Worm (Caenorhabditis elegans) whole organism, midembryonic: ENCODE measurements around the gene C15H11.13.
A peak's percentile ranks its signal among the peaks of the same experiment; 100 is the strongest.

Experiments used
- T22C8.4 ChIP-seq: fragments of 200-800 bp; sonication (Bioruptor generic); IDR thresholded peaks from 2 replicates; pipeline ENCODE4 v1.3.6; 2022; ENCODE audit warnings: missing genetic modification characterization, missing compliant biosample characterization
- cog-1 ChIP-seq: sonication (generic microtip); optimal IDR thresholded peaks from 2 replicates; lab custom pipeline; 2016; ENCODE audit warnings: missing genetic modification characterization, missing compliant biosample characterization
- flt-1 ChIP-seq: fragments of 200-800 bp; sonication (Bioruptor generic); IDR thresholded peaks from 2 replicates; pipeline ENCODE4 v1.3.6; 2022; ENCODE audit warnings: missing genetic modification characterization, missing compliant biosample characterization
- klf-2 ChIP-seq: fragments of 200-800 bp; sonication (Bioruptor generic); conservative IDR thresholded peaks from 2 replicates; pipeline ENCODE4 v1.3.6; 2022; ENCODE audit warnings: missing genetic modification reagents, missing genetic modification characterization, missing compliant biosample characterization
- med-1 ChIP-seq: sonication (generic microtip); optimal IDR thresholded peaks from 2 replicates; lab custom pipeline; 2017; ENCODE audit warnings: missing genetic modification characterization, mild to moderate bottlenecking, missing compliant biosample characterization, antibody characterized with exemption, missing genetic modification reagents; ENCODE audit not compliant: insufficient read depth
- ref-1 ChIP-seq: fragments of 200-800 bp; sonication (Bioruptor generic); conservative IDR thresholded peaks from 2 replicates; pipeline ENCODE4 v1.3.6; 2022; ENCODE audit warnings: missing genetic modification reagents, missing genetic modification characterization, missing compliant biosample characterization
- tab-1 ChIP-seq: fragments of 200-800 bp; sonication (Bioruptor generic); IDR thresholded peaks from 2 replicates; pipeline ENCODE4 v1.3.6; 2022; ENCODE audit warnings: missing genetic modification characterization, missing compliant biosample characterization
- ztf-23 ChIP-seq: fragments of 200-800 bp; sonication (Bioruptor generic); IDR thresholded peaks from 2 replicates; pipeline ENCODE4 v1.3.6; 2022; ENCODE audit warnings: missing genetic modification reagents, missing genetic modification characterization, missing compliant biosample characterization
- ztf-29 ChIP-seq: fragments of 200-800 bp; sonication (Bioruptor generic); IDR thresholded peaks from 2 replicates; pipeline ENCODE4 v1.3.6; 2022; ENCODE audit warnings: missing genetic modification reagents, missing genetic modification characterization, missing compliant biosample characterization

The C15H11.13 gene

DNA sequence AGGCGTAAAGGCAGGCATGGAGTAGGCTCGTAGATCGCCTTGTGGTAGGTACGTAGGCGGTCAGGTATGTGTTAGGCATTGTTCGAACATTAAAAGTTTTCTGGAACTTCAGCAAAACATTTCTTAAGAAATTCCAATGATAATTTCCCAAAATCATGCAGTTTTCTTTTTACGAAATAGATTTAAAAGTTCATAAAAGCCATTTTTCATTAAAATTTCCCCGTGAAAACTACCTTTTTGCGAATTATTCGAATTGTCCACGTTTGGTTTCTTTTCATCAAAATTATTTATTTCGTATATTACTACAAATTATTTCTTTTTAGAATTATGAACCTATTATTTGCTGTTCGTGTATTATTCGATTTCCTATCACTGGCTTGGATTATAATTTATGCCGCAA lies at the start of gene C15H11.13:
Gene C15H11.13 (plus strand): TSS at position 301 of the 400 bp plus-strand sequence.
- TF ChIP-seq ref-1 (GFP tag; lab: Robert Waterston, UW) (no peak), flt-1 (no peak), med-1 (GFP tag; lab: Kevin White, UChicago) (no peak), cog-1 (tag; lab: Kevin White, UChicago) (no peak), T22C8.4 (GFP tag; lab: Robert Waterston, UW) (no peak), tab-1 (GFP tag; lab: Robert Waterston, UW) (no peak), ztf-29 (GFP tag; lab: Robert Waterston, UW) (no peak), ztf-23 (GFP tag; lab: Robert Waterston, UW) (no peak), klf-2 (no peak)

DNA sequence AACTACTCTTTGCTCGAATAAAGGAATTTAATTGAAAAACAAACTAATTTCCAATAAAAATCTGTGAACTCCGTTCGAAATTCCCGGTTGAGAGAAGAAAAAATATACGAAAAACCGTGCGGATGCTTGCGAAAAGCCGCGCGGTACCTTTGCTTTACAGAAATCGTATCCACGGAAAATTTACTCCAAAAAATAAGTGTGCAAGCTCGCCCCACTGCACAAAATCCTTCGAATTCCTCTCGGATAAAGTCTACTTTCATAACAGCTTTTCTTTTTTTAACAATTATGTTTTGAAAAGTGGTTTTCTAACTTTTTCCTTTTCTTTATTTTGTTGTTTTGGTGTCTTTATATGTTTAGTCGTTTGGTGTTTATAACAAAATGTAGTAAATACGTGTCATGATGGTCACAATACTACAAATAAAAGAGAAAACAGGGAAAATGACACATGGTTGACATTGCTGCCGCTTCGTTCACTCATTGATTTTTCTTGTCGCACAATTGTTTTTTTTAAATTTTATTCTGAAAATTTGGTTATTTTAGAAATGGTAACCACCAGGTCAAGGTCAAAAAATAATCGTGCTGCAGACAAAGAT lies 47.5 kb upstream of the C15H11.13 start, which contains the start of gene cept-2:
Gene cept-2 (plus strand): TSS at position 533 of the 593 bp plus-strand sequence.
- TF ChIP-seq ztf-29 (GFP tag; lab: Robert Waterston, UW) (no peak), med-1 (GFP tag; lab: Kevin White, UChicago) (no peak), T22C8.4 (GFP tag; lab: Robert Waterston, UW) (no peak), tab-1 (GFP tag; lab: Robert Waterston, UW) (no peak), flt-1 (peak; percentile 78), klf-2 (0 out of 2 replicates have a peak, but pooled peaks have one; percentile 54), ref-1 (GFP tag; lab: Robert Waterston, UW) (no peak), ztf-23 (GFP tag; lab: Robert Waterston, UW) (peak; percentile 77), cog-1 (tag; lab: Kevin White, UChicago) (peak; percentile 84)

DNA sequence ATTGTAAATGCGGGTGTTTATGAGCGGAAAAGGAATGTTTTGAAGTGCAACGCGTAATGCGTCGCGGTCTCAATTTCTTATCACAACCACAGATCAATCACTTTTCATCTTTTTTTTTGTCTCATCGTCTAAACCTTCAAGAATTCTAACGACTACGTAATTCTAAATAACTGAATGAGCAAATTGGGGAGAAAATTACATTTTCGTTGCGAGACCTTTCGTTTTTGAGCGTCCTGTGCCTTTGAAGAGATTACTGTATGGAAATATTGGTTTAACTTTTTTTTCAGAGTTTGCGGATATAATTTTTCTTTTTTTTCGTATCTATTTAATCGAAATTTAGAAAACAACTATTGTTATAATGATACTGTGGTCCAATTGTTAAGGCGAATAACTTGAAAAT lies 44.3 kb upstream of the C15H11.13 start:
- TF ChIP-seq ztf-29 (GFP tag; lab: Robert Waterston, UW) (no peak), ztf-23 (GFP tag; lab: Robert Waterston, UW) (no peak), T22C8.4 (GFP tag; lab: Robert Waterston, UW) (no peak), flt-1 (no peak), med-1 (GFP tag; lab: Kevin White, UChicago) (no peak), tab-1 (GFP tag; lab: Robert Waterston, UW) (no peak), ref-1 (GFP tag; lab: Robert Waterston, UW) (no peak), klf-2 (no peak), cog-1 (tag; lab: Kevin White, UChicago) (no peak)

DNA sequence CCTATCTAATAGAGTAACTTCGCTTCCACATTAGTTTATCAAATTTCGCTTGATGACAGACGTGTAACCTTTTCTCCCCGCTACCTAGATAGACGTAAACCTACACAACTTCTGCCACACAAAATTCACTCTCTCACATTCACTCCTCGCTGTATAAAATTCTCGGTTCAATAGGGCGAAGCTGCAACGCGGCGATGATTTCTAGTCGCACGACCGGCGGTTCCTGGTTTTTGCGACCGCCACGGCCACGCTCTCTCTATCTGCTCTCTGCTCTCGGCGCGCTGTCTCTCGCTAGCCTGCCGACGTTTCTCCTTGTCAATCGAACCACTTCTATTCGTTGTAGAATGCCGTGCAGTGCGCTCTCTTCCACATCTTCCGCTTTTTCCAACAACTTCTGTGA lies 43.9 kb upstream of the C15H11.13 start:
- TF ChIP-seq flt-1 = peak; percentile 35; the same call in 1 of the 2 replicates
- TF ChIP-seq cog-1 (tag; lab: Kevin White, UChicago) = no peak
- TF ChIP-seq klf-2 = no peak

DNA sequence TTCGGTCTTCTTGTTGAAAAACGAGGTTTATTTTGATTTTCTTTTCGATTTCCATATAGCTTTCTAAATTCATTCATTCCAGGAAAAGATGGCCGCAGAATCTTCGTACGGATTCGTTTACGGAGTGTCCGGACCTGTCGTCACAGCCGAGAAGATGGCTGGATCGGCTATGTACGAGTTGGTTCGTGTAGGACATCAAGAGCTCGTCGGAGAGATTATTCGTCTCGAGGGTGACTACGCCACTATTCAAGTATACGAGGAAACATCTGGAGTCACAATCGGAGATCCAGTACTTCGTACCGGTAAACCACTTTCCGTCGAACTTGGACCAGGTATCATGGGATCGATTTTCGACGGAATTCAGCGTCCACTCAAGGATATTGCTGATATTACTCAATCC lies 43.2 kb upstream of the C15H11.13 start, which contains the start of gene vha-13:
Gene vha-13 (plus strand): TSS at position 81 of the 400 bp plus-strand sequence.
- TF ChIP-seq cog-1 (tag; lab: Kevin White, UChicago) = no peak
- no peak for TF ChIP-seq ref-1 (GFP tag; lab: Robert Waterston, UW)
- no peak for TF ChIP-seq med-1 (GFP tag; lab: Kevin White, UChicago)
- no peak for TF ChIP-seq flt-1
- TF ChIP-seq klf-2 = no peak
- TF ChIP-seq tab-1 (GFP tag; lab: Robert Waterston, UW) = no peak
- no peak for TF ChIP-seq ztf-23 (GFP tag; lab: Robert Waterston, UW)
- no peak for TF ChIP-seq ztf-29 (GFP tag; lab: Robert Waterston, UW)
- TF ChIP-seq T22C8.4 (GFP tag; lab: Robert Waterston, UW) = no peak

ce11 chrV:14352032-14352431 lies 42.8 kb upstream of the C15H11.13 start:
- TF ChIP-seq cog-1 (tag; lab: Kevin White, UChicago) (no peak), T22C8.4 (GFP tag; lab: Robert Waterston, UW) (no peak), flt-1 (0 out of 2 replicates have a peak, but pooled peaks have one; percentile 57), ref-1 (GFP tag; lab: Robert Waterston, UW) (no peak)

- no peak for TF ChIP-seq flt-1
Observed at ce11 chrV:14354258-14354877, 40.5 kb upstream of the C15H11.13 start, which contains the start of gene Y49A3A.3. TSS of gene Y49A3A.3 (plus strand) at chrV:14354410.

- TF ChIP-seq tab-1 (GFP tag; lab: Robert Waterston, UW) (no peak), flt-1 (0 out of 2 replicates have a peak, but pooled peaks have one; percentile 34), ztf-23 (GFP tag; lab: Robert Waterston, UW) (no peak), T22C8.4 (GFP tag; lab: Robert Waterston, UW) (no peak), cog-1 (tag; lab: Kevin White, UChicago) (peak; percentile 2), ztf-29 (GFP tag; lab: Robert Waterston, UW) (no peak), ref-1 (GFP tag; lab: Robert Waterston, UW) (no peak), klf-2 (no peak), med-1 (GFP tag; lab: Kevin White, UChicago) (no peak)
Observed at ce11 chrV:14355738-14356368, 39.0 kb upstream of the C15H11.13 start, which contains the start of gene cyn-1. TSS of gene cyn-1 (plus strand) at chrV:14356076.

- TF ChIP-seq flt-1 = no peak
- TF ChIP-seq cog-1 (tag; lab: Kevin White, UChicago) = no peak
- no peak for TF ChIP-seq med-1 (GFP tag; lab: Kevin White, UChicago)
- TF ChIP-seq klf-2 = no peak
- TF ChIP-seq ztf-23 (GFP tag; lab: Robert Waterston, UW) = no peak
- no peak for TF ChIP-seq tab-1 (GFP tag; lab: Robert Waterston, UW)
- no peak for TF ChIP-seq ref-1 (GFP tag; lab: Robert Waterston, UW)
- TF ChIP-seq ztf-29 (GFP tag; lab: Robert Waterston, UW) = no peak
Observed at ce11 chrV:14358577-14358976, 36.3 kb upstream of the C15H11.13 start, which contains the start of gene Y49A3A.4. TSS of gene Y49A3A.4 (minus strand) at chrV:14358890.
